In the genomic region with DNA sequence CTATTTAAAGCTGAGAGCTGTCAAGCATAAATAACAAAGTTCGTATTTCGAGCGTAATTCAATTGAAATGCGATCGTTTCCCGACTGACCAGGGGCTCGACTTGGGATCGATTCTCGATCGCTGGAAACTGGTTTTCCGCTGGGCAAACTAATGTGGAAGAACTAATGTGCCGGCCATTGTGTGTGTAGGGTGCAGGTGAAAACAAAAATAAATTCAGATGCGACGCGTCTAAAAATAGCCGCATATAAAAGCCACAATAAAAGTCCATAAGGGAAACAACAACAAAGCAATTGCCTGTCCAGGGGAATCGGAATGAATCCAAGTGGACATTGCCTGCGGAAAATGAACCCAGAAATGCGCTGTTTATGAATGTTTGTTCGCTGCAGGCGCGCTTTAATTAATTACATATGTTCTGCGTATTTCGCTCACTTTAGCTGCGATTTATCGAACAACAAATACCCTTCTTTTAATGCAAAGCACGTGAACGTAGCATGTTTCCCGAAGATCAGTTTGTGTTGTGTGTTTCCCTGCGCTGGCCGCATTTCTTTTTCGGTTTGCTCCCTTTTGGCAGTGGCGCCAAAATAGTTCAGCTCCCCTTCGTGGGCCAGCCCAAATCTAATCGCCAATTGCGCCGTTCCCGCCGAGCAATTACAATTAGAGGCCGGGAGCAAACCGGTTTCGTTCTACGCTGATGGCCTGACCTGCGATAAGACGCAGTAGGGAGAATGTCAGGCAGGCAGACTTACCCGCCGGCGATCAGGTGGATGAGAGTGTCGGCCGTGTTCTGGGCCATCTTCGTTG, we compare ENCODE assay signal across 1 fruit fly cellular context.
TF ChIP-seq lines count a peak whose summit lies in the region.

No protein-coding gene starts in this region.

TF ChIP-seq in whole organism, embryonic, 481 proteins besides CTCF, POLR2A, EP300 and RAD21 (continued from another document and continues in another):
- TF ChIP-seq CG5180 (GFP tag; optimal IDR thresholded peaks at IDR 0.05; lab: Kevin White, UChicago) = no peak
- peak; percentile 10 for TF ChIP-seq CG2875 (GFP tag; optimal IDR thresholded peaks at IDR 0.05; lab: Kevin White, UChicago)
- peak; percentile 9 for TF ChIP-seq Fer1 (GFP tag; optimal IDR thresholded peaks at IDR 0.05; lab: Kevin White, UChicago)
- peak; percentile 37 for TF ChIP-seq Deaf1 (tag; optimal IDR thresholded peaks at IDR 0.05; lab: Kevin White, UChicago)
- TF ChIP-seq chinmo (GFP tag; IDR thresholded peaks at IDR 0.05; lab: Robert Waterston, UW; ENCODE audit: partially characterized antibody) = peak; percentile 43; the same call in 1 of the 4 replicates
- no peak for TF ChIP-seq HmgZ (tag; optimal IDR thresholded peaks at IDR 0.05; lab: Kevin White, UChicago)
- peak; percentile 43; the same call in 1 of the 3 replicates for TF ChIP-seq row (GFP tag; IDR thresholded peaks at IDR 0.05; lab: Robert Waterston, UW)
- TF ChIP-seq lilli (GFP tag; optimal IDR thresholded peaks at IDR 0.05; lab: Kevin White, UChicago) = peak; percentile 39
- TF ChIP-seq Xrp1 (GFP tag; IDR thresholded peaks at IDR 0.05; lab: Robert Waterston, UW) = no peak
- no peak for TF ChIP-seq HLH4C (GFP tag; IDR thresholded peaks at IDR 0.05; lab: Robert Waterston, UW; ENCODE audit: partially characterized antibody)
- TF ChIP-seq E2f1 (GFP tag; IDR thresholded peaks at IDR 0.05; lab: Robert Waterston, UW) = no peak
- TF ChIP-seq Fer3 (tag; optimal IDR thresholded peaks at IDR 0.05; lab: Kevin White, UChicago) = peak; percentile 11
- no peak for TF ChIP-seq da (GFP tag; optimal IDR thresholded peaks at IDR 0.05; lab: Kevin White, UChicago)
- peak; percentile 36 for TF ChIP-seq nom (GFP tag; optimal IDR thresholded peaks at IDR 0.05; lab: Kevin White, UChicago)
- TF ChIP-seq CG14710 (tag; optimal IDR thresholded peaks at IDR 0.05; lab: Kevin White, UChicago) = peak; percentile 29
- TF ChIP-seq CG7839 (tag; optimal IDR thresholded peaks at IDR 0.05; lab: Kevin White, UChicago) = peak; percentile 43
- peak; percentile 90 for TF ChIP-seq CG12769 (tag; optimal IDR thresholded peaks at IDR 0.05; lab: Kevin White, UChicago)
- peak; percentile 78 for TF ChIP-seq sug (tag; optimal IDR thresholded peaks at IDR 0.05; lab: Kevin White, UChicago)
- TF ChIP-seq CG10543 (GFP tag; optimal IDR thresholded peaks at IDR 0.05; lab: Kevin White, UChicago) = no peak
- peak; percentile 50 for TF ChIP-seq sd (tag; optimal IDR thresholded peaks at IDR 0.05; lab: Kevin White, UChicago)
- peak; percentile 46 for TF ChIP-seq CG18599 (GFP tag; optimal IDR thresholded peaks at IDR 0.05; lab: Kevin White, UChicago)
- no peak for TF ChIP-seq dmrt99B (tag; optimal IDR thresholded peaks at IDR 0.05; lab: Kevin White, UChicago)
- peak; percentile 9 for TF ChIP-seq HLHmδ (GFP tag; optimal IDR thresholded peaks at IDR 0.05; lab: Kevin White, UChicago)
- no peak for TF ChIP-seq gsb (GFP tag; IDR thresholded peaks at IDR 0.05; lab: Robert Waterston, UW)
- peak; percentile 14 for TF ChIP-seq Asciz (GFP tag; optimal IDR thresholded peaks at IDR 0.05; lab: Kevin White, UChicago)
- TF ChIP-seq Dip3 (GFP tag; optimal IDR thresholded peaks at IDR 0.05; lab: Kevin White, UChicago) = no peak
- TF ChIP-seq hbn (GFP tag; IDR thresholded peaks at IDR 0.05; lab: Robert Waterston, UW; ENCODE audit: partially characterized antibody) = no peak
- TF ChIP-seq CG7372 (GFP tag; IDR thresholded peaks at IDR 0.05; lab: Robert Waterston, UW) = no peak
- TF ChIP-seq CG4360 (GFP tag; IDR thresholded peaks at IDR 0.05; lab: Robert Waterston, UW) = peak; percentile 66
- no peak for TF ChIP-seq ase (GFP tag; IDR thresholded peaks at IDR 0.05; lab: Robert Waterston, UW)
- TF ChIP-seq CG16779 (GFP tag; IDR thresholded peaks at IDR 0.05; lab: Robert Waterston, UW) = no peak
- no peak for TF ChIP-seq knrl (GFP tag; IDR thresholded peaks at IDR 0.05; lab: Robert Waterston, UW; ENCODE audit: partially characterized antibody)
- no peak for TF ChIP-seq CG7357 (GFP tag; IDR thresholded peaks at IDR 0.05; lab: Robert Waterston, UW)
- no peak for TF ChIP-seq Antp (GFP tag; optimal IDR thresholded peaks at IDR 0.05; lab: Kevin White, UChicago)
- TF ChIP-seq Ada2b (GFP tag; IDR thresholded peaks at IDR 0.05; lab: Robert Waterston, UW) = no peak
- TF ChIP-seq Atf3 (GFP tag; optimal IDR thresholded peaks at IDR 0.05; lab: Kevin White, UChicago) = no peak
- no peak; the same call in 2 of the 3 replicates for TF ChIP-seq CG17361 (GFP tag; IDR thresholded peaks at IDR 0.05; lab: Robert Waterston, UW)
- no peak for TF ChIP-seq CG3838 (GFP tag; optimal IDR thresholded peaks at IDR 0.05; lab: Kevin White, UChicago)
- no peak for TF ChIP-seq NK7.1 (GFP tag; optimal IDR thresholded peaks at IDR 0.05; lab: Kevin White, UChicago)
- no peak for TF ChIP-seq CG9797 (GFP tag; optimal IDR thresholded peaks at IDR 0.05; lab: Kevin White, UChicago)
- no peak for TF ChIP-seq Hr78 (GFP tag; optimal IDR thresholded peaks at IDR 0.05; lab: Kevin White, UChicago)
- peak; percentile 45 for TF ChIP-seq CG17359 (tag; optimal IDR thresholded peaks at IDR 0.05; lab: Kevin White, UChicago)
- peak; percentile 36 for TF ChIP-seq CG1603 (tag; optimal IDR thresholded peaks at IDR 0.05; lab: Kevin White, UChicago)
- no peak for TF ChIP-seq CG4424 (GFP tag; optimal IDR thresholded peaks at IDR 0.05; lab: Kevin White, UChicago)
- no peak for TF ChIP-seq hkb (optimal IDR thresholded peaks at IDR 0.05; lab: Kevin White, UChicago)
- TF ChIP-seq hkb (GFP tag; IDR thresholded peaks at IDR 0.05; lab: Robert Waterston, UW) = no peak
- no peak for TF ChIP-seq Lpt (GFP tag; optimal IDR thresholded peaks at IDR 0.05; lab: Kevin White, UChicago)
- 0 out of 2 replicates have a peak, but pooled peaks have one; percentile 46 for TF ChIP-seq chm (GFP tag; IDR thresholded peaks at IDR 0.05; lab: Robert Waterston, UW)
- TF ChIP-seq fru (optimal IDR thresholded peaks at IDR 0.05; lab: Kevin White, UChicago) = no peak
- TF ChIP-seq CG2120 (GFP tag; optimal IDR thresholded peaks at IDR 0.05; lab: Kevin White, UChicago) = peak; percentile 20
- no peak for TF ChIP-seq sc (optimal IDR thresholded peaks at IDR 0.05; lab: Kevin White, UChicago)
- no peak for TF ChIP-seq sc (GFP tag; optimal IDR thresholded peaks at IDR 0.05; lab: Kevin White, UChicago)
- no peak for TF ChIP-seq CG18764 (GFP tag; optimal IDR thresholded peaks at IDR 0.05; lab: Kevin White, UChicago)
- peak; percentile 44 for TF ChIP-seq PHDP (tag; optimal IDR thresholded peaks at IDR 0.05; lab: Kevin White, UChicago)
- peak; percentile 1 for TF ChIP-seq ind (GFP tag; optimal IDR thresholded peaks at IDR 0.05; lab: Kevin White, UChicago)
- TF ChIP-seq CG14441 (GFP tag; IDR thresholded peaks at IDR 0.05; lab: Robert Waterston, UW) = 0 out of 2 replicates have a peak, but pooled peaks have one; percentile 20
- no peak for TF ChIP-seq Dref (GFP tag; IDR thresholded peaks at IDR 0.05; lab: Robert Waterston, UW)
- TF ChIP-seq Aef1 (GFP tag; IDR thresholded peaks at IDR 0.05; lab: Robert Waterston, UW) = no peak
- no peak for TF ChIP-seq CG1792 (GFP tag; optimal IDR thresholded peaks at IDR 0.05; lab: Kevin White, UChicago)
- no peak for TF ChIP-seq croc (GFP tag; conservative IDR thresholded peaks at IDR 0.05; lab: Robert Waterston, UW)
- no peak for TF ChIP-seq Mrtf (GFP tag; IDR thresholded peaks at IDR 0.05; lab: Robert Waterston, UW)
- no peak for TF ChIP-seq CG34422 (GFP tag; IDR thresholded peaks at IDR 0.05; lab: Robert Waterston, UW)
- TF ChIP-seq CG14965 (GFP tag; optimal IDR thresholded peaks at IDR 0.05; lab: Kevin White, UChicago; ENCODE audit: borderline replicate concordance) = no peak
- TF ChIP-seq pan (optimal IDR thresholded peaks at IDR 0.05; lab: Kevin White, UChicago) = no peak
- TF ChIP-seq pan (GFP tag; optimal IDR thresholded peaks at IDR 0.05 in 1 of 2, IDR thresholded peaks at IDR 0.05 in 1 of 2) = peak in 1 of 2 experiments; percentile 13
- no peak for TF ChIP-seq CG11456 (GFP tag; IDR thresholded peaks at IDR 0.05; lab: Robert Waterston, UW)
- TF ChIP-seq cad (GFP tag; optimal IDR thresholded peaks at IDR 0.05; lab: Kevin White, UChicago) = no peak
- peak; percentile 52 for TF ChIP-seq twi (tag; optimal IDR thresholded peaks at IDR 0.05; lab: Kevin White, UChicago)
- TF ChIP-seq Sox100B (GFP tag; optimal IDR thresholded peaks at IDR 0.05; lab: Kevin White, UChicago) = peak; percentile 28
- no peak for TF ChIP-seq CG15073 (GFP tag; optimal IDR thresholded peaks at IDR 0.05; lab: Kevin White, UChicago)
- no peak for TF ChIP-seq Bgb (GFP tag; IDR thresholded peaks at IDR 0.05; lab: Robert Waterston, UW; ENCODE audit: partially characterized antibody)
- no peak for TF ChIP-seq CG11696 (GFP tag; IDR thresholded peaks at IDR 0.05; lab: Robert Waterston, UW)
- no peak for TF ChIP-seq CG10654 (GFP tag; optimal IDR thresholded peaks at IDR 0.05; lab: Kevin White, UChicago)
- TF ChIP-seq CG9876 (GFP tag; optimal IDR thresholded peaks at IDR 0.05; lab: Kevin White, UChicago) = no peak
- no peak for TF ChIP-seq bigmax (GFP tag; optimal IDR thresholded peaks at IDR 0.05; lab: Kevin White, UChicago)
- peak; percentile 22 for TF ChIP-seq CG10979 (tag; optimal IDR thresholded peaks at IDR 0.05; lab: Kevin White, UChicago)
- peak; percentile 49 for TF ChIP-seq CG13894 (tag; optimal IDR thresholded peaks at IDR 0.05; lab: Kevin White, UChicago)
- TF ChIP-seq CG13624 (GFP tag; optimal IDR thresholded peaks at IDR 0.05; lab: Kevin White, UChicago) = peak; percentile 55
- TF ChIP-seq CG8290 (GFP tag; optimal IDR thresholded peaks at IDR 0.05; lab: Kevin White, UChicago) = no peak
- peak in 1 of 2 experiments; percentile 34 for TF ChIP-seq CG8290 (tag; optimal IDR thresholded peaks at IDR 0.05; lab: Kevin White, UChicago)
- TF ChIP-seq HLH54F (GFP tag; optimal IDR thresholded peaks at IDR 0.05; lab: Kevin White, UChicago) = no peak
- TF ChIP-seq HLH3B (GFP tag; IDR thresholded peaks at IDR 0.05; lab: Robert Waterston, UW) = no peak
- TF ChIP-seq unc-4 (GFP tag; IDR thresholded peaks at IDR 0.05; lab: Robert Waterston, UW; ENCODE audit: partially characterized antibody) = no peak
- no peak for TF ChIP-seq D (optimal IDR thresholded peaks at IDR 0.05; lab: Kevin White, UChicago)
- peak; percentile 10 for TF ChIP-seq D (GFP tag; optimal IDR thresholded peaks at IDR 0.05; lab: Kevin White, UChicago)
- TF ChIP-seq Stat92E (GFP tag; optimal IDR thresholded peaks at IDR 0.05; lab: Kevin White, UChicago) = peak in 1 of 3 experiments; percentile 11
- TF ChIP-seq Ptx1 (GFP tag; IDR thresholded peaks at IDR 0.05; lab: Robert Waterston, UW) = 0 out of 2 replicates have a peak, but pooled peaks have one; percentile 13
- peak; percentile 5 for TF ChIP-seq Hmr (GFP tag; optimal IDR thresholded peaks at IDR 0.05; lab: Kevin White, UChicago)
- TF ChIP-seq tx (GFP tag; optimal IDR thresholded peaks at IDR 0.05; lab: Kevin White, UChicago) = no peak
- peak; percentile 12 for TF ChIP-seq nerfin-1 (tag; optimal IDR thresholded peaks at IDR 0.05; lab: Kevin White, UChicago)
- peak; percentile 19 for TF ChIP-seq CG8924 (tag; optimal IDR thresholded peaks at IDR 0.05; lab: Kevin White, UChicago)
- TF ChIP-seq grn (GFP tag; optimal IDR thresholded peaks at IDR 0.05; lab: Kevin White, UChicago) = peak; percentile 43
- TF ChIP-seq Hr39 (optimal IDR thresholded peaks at IDR 0.05; lab: Kevin White, UChicago) = no peak
- no peak for TF ChIP-seq so (GFP tag; IDR thresholded peaks at IDR 0.05; lab: Robert Waterston, UW)
- TF ChIP-seq ftz-f1 (GFP tag; optimal IDR thresholded peaks at IDR 0.05; lab: Kevin White, UChicago) = no peak
- peak; percentile 27 for TF ChIP-seq grau (tag; optimal IDR thresholded peaks at IDR 0.05; lab: Kevin White, UChicago)
- peak in 1 of 2 experiments; percentile 33 for TF ChIP-seq Hr51 (GFP tag; optimal IDR thresholded peaks at IDR 0.05; lab: Kevin White, UChicago)
- TF ChIP-seq Drgx (GFP tag; IDR thresholded peaks at IDR 0.05; lab: Robert Waterston, UW) = no peak
- peak; percentile 10 for TF ChIP-seq CG17802 (tag; optimal IDR thresholded peaks at IDR 0.05; lab: Kevin White, UChicago)
- TF ChIP-seq MBD-R2 (GFP tag; IDR thresholded peaks at IDR 0.05; lab: Robert Waterston, UW) = no peak
- TF ChIP-seq sens-2 (GFP tag; IDR thresholded peaks at IDR 0.05; lab: Robert Waterston, UW) = no peak
- TF ChIP-seq Oli (tag; optimal IDR thresholded peaks at IDR 0.05; lab: Kevin White, UChicago) = no peak
- no peak for TF ChIP-seq Dp (GFP tag; optimal IDR thresholded peaks at IDR 0.05; lab: Kevin White, UChicago)
- TF ChIP-seq NfI (GFP tag; optimal IDR thresholded peaks at IDR 0.05; lab: Kevin White, UChicago) = peak; percentile 39
- TF ChIP-seq dysf (GFP tag; IDR thresholded peaks at IDR 0.05; lab: Robert Waterston, UW) = no peak; the same call in 2 of the 3 replicates
- no peak for TF ChIP-seq CG9215 (GFP tag; IDR thresholded peaks at IDR 0.05; lab: Robert Waterston, UW)
- peak; percentile 15 for TF ChIP-seq btn (GFP tag; optimal IDR thresholded peaks at IDR 0.05; lab: Kevin White, UChicago)
- no peak for TF ChIP-seq inv (GFP tag; IDR thresholded peaks at IDR 0.05; lab: Robert Waterston, UW; ENCODE audit: partially characterized antibody)
- TF ChIP-seq trh (GFP tag; optimal IDR thresholded peaks at IDR 0.05; lab: Kevin White, UChicago) = no peak
- TF ChIP-seq rib (GFP tag; IDR thresholded peaks at IDR 0.05; lab: Robert Waterston, UW) = no peak
- TF ChIP-seq CG6854 (GFP tag; optimal IDR thresholded peaks at IDR 0.05; lab: Kevin White, UChicago) = no peak
- no peak for TF ChIP-seq CG1024 (GFP tag; IDR thresholded peaks at IDR 0.05; lab: Robert Waterston, UW)
- no peak for TF ChIP-seq al (GFP tag; IDR thresholded peaks at IDR 0.05; lab: Robert Waterston, UW)
- TF ChIP-seq CG1233 (GFP tag; optimal IDR thresholded peaks at IDR 0.05; lab: Kevin White, UChicago) = peak; percentile 14
- TF ChIP-seq Optix (GFP tag; IDR thresholded peaks at IDR 0.05; lab: Robert Waterston, UW) = no peak
- TF ChIP-seq corto (GFP tag; optimal IDR thresholded peaks at IDR 0.05; lab: Kevin White, UChicago) = no peak
- TF ChIP-seq kay (GFP tag; optimal IDR thresholded peaks at IDR 0.05; lab: Kevin White, UChicago) = no peak
- TF ChIP-seq lola (GFP tag; optimal IDR thresholded peaks at IDR 0.05; lab: Kevin White, UChicago) = peak in 1 of 3 experiments; percentile 22
- 0 out of 3 replicates have a peak, but pooled peaks have one; percentile 4 for TF ChIP-seq z (GFP tag; IDR thresholded peaks at IDR 0.05; lab: Robert Waterston, UW)
- no peak for TF ChIP-seq insv (GFP tag; optimal IDR thresholded peaks at IDR 0.05; lab: Kevin White, UChicago)
- no peak for TF ChIP-seq Lim3 (GFP tag; IDR thresholded peaks at IDR 0.05; lab: Robert Waterston, UW)
- peak; percentile 9 for TF ChIP-seq cato (GFP tag; optimal IDR thresholded peaks at IDR 0.05; lab: Kevin White, UChicago; ENCODE audit: borderline replicate concordance)
- TF ChIP-seq CG18262 (tag; optimal IDR thresholded peaks at IDR 0.05; lab: Kevin White, UChicago) = peak; percentile 24
- peak; percentile 23 for TF ChIP-seq Sox102F (GFP tag; optimal IDR thresholded peaks at IDR 0.05; lab: Kevin White, UChicago)
